Fruit fly (Drosophila melanogaster) whole organism, embryonic: ENCODE data around the gene Ssu72.

Source experiments
- CG10147 ChIP-seq: fragments of 200-800 bp; sonication (Bioruptor generic); optimal IDR thresholded peaks from 2 replicates; lab custom pipeline; 2019; ENCODE audit warnings: missing biosample characterization, mild to moderate bottlenecking, missing genetic modification characterization, moderate library complexity
- CG10366 ChIP-seq: fragments of 200-800 bp; sonication (Bioruptor generic); IDR thresholded peaks from 2 replicates; pipeline ENCODE4 v1.3.6; 2022; ENCODE audit warnings: missing biosample characterization, missing genetic modification characterization
- CG11093 ChIP-seq: fragments of 200-800 bp; sonication (Bioruptor generic); IDR thresholded peaks from 3 replicates; pipeline ENCODE4 v1.3.6; 2022; ENCODE audit warnings: missing biosample characterization, missing genetic modification characterization
- CG11504 ChIP-seq: fragments of 200-800 bp; sonication (Bioruptor generic); optimal IDR thresholded peaks from 3 replicates; lab custom pipeline; 2019; ENCODE audit warnings: missing biosample characterization, mild to moderate bottlenecking, missing genetic modification characterization, moderate library complexity
- CG11696 ChIP-seq: fragments of 200-800 bp; sonication (Bioruptor generic); IDR thresholded peaks from 2 replicates; pipeline ENCODE4 v1.3.6; 2022; ENCODE audit warnings: missing biosample characterization, missing genetic modification characterization
- CG15269 ChIP-seq: fragments of 200-800 bp; sonication (Bioruptor generic); optimal IDR thresholded peaks from 2 replicates; lab custom pipeline; 2018; ENCODE audit warnings: missing biosample characterization, mild to moderate bottlenecking, missing genetic modification characterization, moderate library complexity
- CG1603 ChIP-seq: fragments of 200-800 bp; sonication (Bioruptor generic); optimal IDR thresholded peaks from 2 replicates; lab custom pipeline; 2019; ENCODE audit warnings: missing biosample characterization, mild to moderate bottlenecking, missing genetic modification characterization, moderate library complexity
- CG17612 ChIP-seq: fragments of 200-800 bp; sonication (Bioruptor generic); IDR thresholded peaks from 2 replicates; pipeline ENCODE4 v1.3.6; 2022; ENCODE audit warnings: missing biosample characterization, missing genetic modification characterization
- CG30403 ChIP-seq: fragments of 200-800 bp; sonication (Bioruptor generic); optimal IDR thresholded peaks from 3 replicates; lab custom pipeline; 2016; ENCODE audit warnings: missing biosample characterization, missing genetic modification characterization
- CG31224 ChIP-seq: fragments of 200-800 bp; sonication (Bioruptor generic); IDR thresholded peaks from 2 replicates; pipeline ENCODE4 v1.3.6; 2022; ENCODE audit warnings: missing biosample characterization, missing genetic modification characterization
- CG34422 ChIP-seq: fragments of 200-800 bp; sonication (Bioruptor generic); IDR thresholded peaks from 3 replicates; pipeline ENCODE4 v1.3.6; 2022; ENCODE audit warnings: missing biosample characterization, missing genetic modification characterization
- CG6791 ChIP-seq: fragments of 200-800 bp; sonication (Bioruptor generic); IDR thresholded peaks from 3 replicates; pipeline ENCODE4 v1.3.6; 2022; ENCODE audit warnings: missing biosample characterization, missing genetic modification characterization; ENCODE audit not compliant: partially characterized antibody
- CG7357 ChIP-seq: fragments of 200-800 bp; sonication (Bioruptor generic); IDR thresholded peaks from 3 replicates; pipeline ENCODE4 v1.3.6; 2022; ENCODE audit warnings: missing biosample characterization, missing genetic modification characterization
- CG8089 ChIP-seq: fragments of 200-800 bp; sonication (Bioruptor generic); optimal IDR thresholded peaks from 3 replicates; lab custom pipeline; 2016; ENCODE audit warnings: missing biosample characterization, missing genetic modification characterization
- D19A ChIP-seq: fragments of 200-800 bp; optimal IDR thresholded peaks from 3 replicates; lab custom pipeline; 2019; ENCODE audit warnings: missing biosample characterization, mild to moderate bottlenecking, missing genetic modification characterization, moderate library complexity
- Dll ChIP-seq: fragments of 200-800 bp; sonication (Bioruptor generic); IDR thresholded peaks from 4 replicates; pipeline ENCODE4 v1.3.6; 2022; ENCODE audit warnings: missing biosample characterization, missing genetic modification characterization; ENCODE audit not compliant: partially characterized antibody
- Dp ChIP-seq: fragments of 200-800 bp; sonication (Bioruptor generic); optimal IDR thresholded peaks from 2 replicates; lab custom pipeline; 2018; ENCODE audit warnings: missing biosample characterization, mild to moderate bottlenecking, missing genetic modification characterization, moderate library complexity
- Dref ChIP-seq: fragments of 200-800 bp; sonication (Bioruptor generic); IDR thresholded peaks from 2 replicates; pipeline ENCODE4 v1.3.6; 2022; ENCODE audit warnings: missing biosample characterization, missing genetic modification characterization
- Drgx ChIP-seq: fragments of 200-800 bp; sonication (Bioruptor generic); IDR thresholded peaks from 2 replicates; pipeline ENCODE4 v1.3.6; 2022; ENCODE audit warnings: missing biosample characterization, missing genetic modification characterization
- Elba2 ChIP-seq: fragments of 200-800 bp; sonication (Bioruptor generic); optimal IDR thresholded peaks from 3 replicates; lab custom pipeline; 2016; ENCODE audit warnings: missing biosample characterization, missing genetic modification characterization
- HmgD ChIP-seq: fragments of 200-800 bp; sonication (Bioruptor generic); optimal IDR thresholded peaks from 3 replicates; lab custom pipeline; 2016; ENCODE audit warnings: missing biosample characterization, missing genetic modification characterization
- Hsf ChIP-seq: fragments of 200-800 bp; sonication (Bioruptor generic); optimal IDR thresholded peaks from 3 replicates; lab custom pipeline; 2016; ENCODE audit warnings: missing biosample characterization, missing genetic modification characterization
- MBD-R2 ChIP-seq: fragments of 200-800 bp; sonication (Bioruptor generic); IDR thresholded peaks from 2 replicates; pipeline ENCODE4 v1.3.6; 2022; ENCODE audit warnings: missing biosample characterization, missing genetic modification characterization
- MESR4 ChIP-seq: fragments of 200-800 bp; sonication (Bioruptor generic); optimal IDR thresholded peaks from 2 replicates; lab custom pipeline; 2018; ENCODE audit warnings: missing biosample characterization, mild to moderate bottlenecking, missing genetic modification characterization, moderate library complexity
- Nf-YC ChIP-seq: fragments of 200-800 bp; optimal IDR thresholded peaks from 3 replicates; lab custom pipeline; 2019; ENCODE audit warnings: missing biosample characterization, mild to moderate bottlenecking, missing genetic modification characterization, moderate library complexity
- Sox102F ChIP-seq: fragments of 200-800 bp; sonication (Bioruptor generic); optimal IDR thresholded peaks from 2 replicates; lab custom pipeline; 2018; ENCODE audit warnings: missing biosample characterization, mild to moderate bottlenecking, missing genetic modification characterization, moderate library complexity
- Trl ChIP-seq, 3 experiments: fragments of >200 bp in 2 of 3; fragments of 200-800 bp in 1 of 3; sonication (Bioruptor generic) in 1 of 3; optimal IDR thresholded peaks; 2 replicates in 1 of 3; 3 replicates in 2 of 3; lab custom pipeline; 2016 to 2017; ENCODE audit warnings: missing biosample characterization in 1 of 3, missing genetic modification characterization in 1 of 3
- Xrp1 ChIP-seq: fragments of 200-800 bp; sonication (Bioruptor generic); IDR thresholded peaks from 2 replicates; pipeline ENCODE4 v1.3.6; 2022; ENCODE audit warnings: missing biosample characterization, missing genetic modification characterization
- amos ChIP-seq: fragments of 200-800 bp; sonication (Bioruptor generic); IDR thresholded peaks from 2 replicates; pipeline ENCODE4 v1.3.6; 2022; ENCODE audit warnings: missing biosample characterization, missing genetic modification characterization; ENCODE audit not compliant: partially characterized antibody
- chn ChIP-seq: fragments of 200-800 bp; sonication (Bioruptor generic); optimal IDR thresholded peaks from 2 replicates; lab custom pipeline; 2016; ENCODE audit warnings: missing biosample characterization, missing genetic modification characterization
- corto ChIP-seq: fragments of 200-800 bp; sonication (Bioruptor generic); optimal IDR thresholded peaks from 2 replicates; lab custom pipeline; 2016; ENCODE audit warnings: missing biosample characterization, mild to moderate bottlenecking, missing genetic modification characterization, moderate library complexity
- dimm ChIP-seq: fragments of 200-800 bp; sonication (Bioruptor generic); IDR thresholded peaks from 2 replicates; pipeline ENCODE4 v1.3.6; 2022; ENCODE audit warnings: missing biosample characterization, missing genetic modification characterization
- dmrt99B ChIP-seq: fragments of 200-800 bp; sonication (Bioruptor generic); optimal IDR thresholded peaks from 2 replicates; lab custom pipeline; 2018; ENCODE audit warnings: missing biosample characterization, mild to moderate bottlenecking, missing genetic modification characterization, moderate library complexity
- gcm ChIP-seq: fragments of 200-800 bp; sonication (Bioruptor generic); optimal IDR thresholded peaks from 2 replicates; lab custom pipeline; 2019; ENCODE audit warnings: missing biosample characterization, mild to moderate bottlenecking, missing genetic modification characterization, moderate library complexity
- inv ChIP-seq: fragments of 200-800 bp; sonication (Bioruptor generic); IDR thresholded peaks from 2 replicates; pipeline ENCODE4 v1.3.6; 2022; ENCODE audit warnings: missing biosample characterization, missing genetic modification characterization; ENCODE audit not compliant: partially characterized antibody
- lab ChIP-seq: fragments of 200-800 bp; sonication (Bioruptor generic); optimal IDR thresholded peaks from 3 replicates; lab custom pipeline; 2017; ENCODE audit warnings: missing biosample characterization, missing genetic modification characterization, mild to moderate bottlenecking, moderate library complexity, missing genetic modification reagents
- lilli ChIP-seq: fragments of 200-800 bp; sonication (Bioruptor generic); optimal IDR thresholded peaks from 3 replicates; lab custom pipeline; 2016; ENCODE audit warnings: missing biosample characterization, missing genetic modification characterization
- ranshi ChIP-seq: fragments of 200-800 bp; sonication (Bioruptor generic); IDR thresholded peaks from 2 replicates; pipeline ENCODE4 v1.3.6; 2022; ENCODE audit warnings: missing biosample characterization, missing genetic modification characterization
- repo ChIP-seq: fragments of 200-800 bp; sonication (Bioruptor generic); optimal IDR thresholded peaks from 2 replicates; lab custom pipeline; 2016; ENCODE audit warnings: missing biosample characterization, missing genetic modification characterization
- row ChIP-seq: fragments of 200-800 bp; sonication (Bioruptor generic); IDR thresholded peaks from 3 replicates; pipeline ENCODE4 v1.3.6; 2022; ENCODE audit warnings: missing biosample characterization, missing genetic modification characterization
- ssp ChIP-seq: fragments of 200-800 bp; sonication (Bioruptor generic); IDR thresholded peaks from 2 replicates; pipeline ENCODE4 v1.3.6; 2022; ENCODE audit warnings: missing biosample characterization, missing genetic modification characterization
- stc ChIP-seq: fragments of 200-800 bp; sonication (Bioruptor generic); IDR thresholded peaks from 2 replicates; pipeline ENCODE4 v1.3.6; 2022; ENCODE audit warnings: missing biosample characterization, missing genetic modification characterization
- stwl ChIP-seq: fragments of 200-800 bp; sonication (Bioruptor generic); optimal IDR thresholded peaks from 3 replicates; lab custom pipeline; 2018; ENCODE audit warnings: missing biosample characterization, mild to moderate bottlenecking, missing genetic modification characterization, moderate library complexity
- tgo ChIP-seq: fragments of 200-800 bp; sonication (Bioruptor generic); IDR thresholded peaks from 3 replicates; pipeline ENCODE4 v1.3.6; 2022; ENCODE audit warnings: missing biosample characterization, missing genetic modification characterization

Ssu72 gene

DNA sequence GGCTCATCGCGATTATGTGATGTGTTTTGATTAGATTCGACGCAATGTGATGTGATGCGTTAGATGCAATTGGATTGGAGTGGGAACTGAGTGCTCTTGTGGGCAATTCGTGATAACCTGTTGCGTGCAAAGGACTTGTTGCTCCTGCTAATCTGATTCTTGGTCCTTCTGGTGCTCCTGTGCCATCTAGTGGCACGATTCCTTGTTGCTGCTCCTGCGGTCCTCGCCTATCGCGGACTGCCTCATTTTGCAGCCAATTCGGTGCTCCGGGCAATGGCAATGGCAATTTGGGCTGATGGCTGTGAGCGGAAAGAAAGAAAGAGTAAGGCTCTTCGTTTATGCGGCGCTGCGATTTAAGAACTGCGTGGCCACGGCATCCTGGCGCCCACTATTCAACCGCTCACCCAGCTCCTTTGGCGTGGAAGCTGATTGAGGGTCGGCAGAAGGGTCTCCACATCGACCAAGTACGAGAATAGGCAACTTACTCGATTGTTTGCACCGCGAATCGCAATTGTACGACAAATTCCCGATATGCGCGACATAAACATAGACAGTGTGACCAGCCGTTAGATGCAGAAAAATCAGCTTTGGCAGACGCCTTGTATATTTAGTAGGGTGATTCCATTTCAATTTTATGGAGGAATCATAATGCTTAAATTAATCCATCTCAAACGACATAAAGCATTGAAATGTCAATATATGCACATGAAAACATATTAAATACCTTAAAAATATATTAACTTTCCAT lies 28.8 kb downstream of the Ssu72 start, which contains the start of gene Mer (continued):
- TF ChIP-seq CG10147 (peak; percentile 78), CG8089 (GFP tag; lab: Kevin White, UChicago) (peak; percentile 71)

DNA sequence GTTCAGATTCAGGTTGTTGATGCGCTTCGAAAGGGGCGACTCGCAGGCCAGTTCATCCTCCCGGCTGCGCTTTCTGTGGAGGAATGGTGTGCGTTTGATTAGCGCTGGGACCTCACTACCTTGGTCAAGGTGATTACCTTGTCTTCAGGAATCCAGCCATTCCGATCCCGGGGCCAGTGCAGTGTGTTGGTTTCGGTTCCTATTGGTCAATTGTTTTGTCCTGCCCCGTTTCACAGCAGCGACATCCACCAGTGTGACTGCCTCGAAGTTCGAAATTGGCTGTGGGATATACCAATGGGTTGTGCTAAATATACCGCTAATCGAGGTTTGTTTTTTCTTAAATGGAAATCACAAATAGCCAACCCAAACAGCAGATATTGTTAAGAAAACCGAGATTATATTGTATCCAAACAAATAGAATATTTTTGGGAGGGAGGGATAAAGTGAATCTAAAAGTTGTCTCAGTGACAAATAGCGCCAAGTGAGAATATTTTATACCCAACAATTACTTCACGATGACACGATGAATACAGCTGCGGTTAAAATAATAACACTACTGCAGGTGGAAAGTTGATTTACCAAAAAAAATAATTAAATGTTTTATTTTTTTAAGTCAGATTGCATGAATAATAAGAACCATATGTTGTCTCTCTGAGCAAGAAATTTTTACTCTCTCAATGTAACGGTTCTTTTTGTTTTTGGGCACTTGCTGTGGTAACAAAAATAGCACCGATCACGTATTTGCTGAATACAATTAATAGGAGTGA lies 30.6 kb downstream of the Ssu72 start, which contains the start of gene CG14229:
CG14229 (minus strand) TSS at position 459 of the 767 bp plus-strand sequence.
- TF ChIP-seq CG15269 (peak; percentile 2), stc (0 out of 2 replicates have a peak, but pooled peaks have one; percentile 40), Dp (GFP tag; lab: Kevin White, UChicago) (peak; percentile 5), Xrp1 (GFP tag; lab: Robert Waterston, UW) (peak; percentile 59), CG34422 (GFP tag; lab: Robert Waterston, UW) (0 out of 3 replicates have a peak, but pooled peaks have one; percentile 12), stwl (peak; percentile 22), CG10366 (GFP tag; lab: Robert Waterston, UW) (peak; percentile 42), Dref (GFP tag; lab: Robert Waterston, UW) (0 out of 2 replicates have a peak, but pooled peaks have one; percentile 15), CG8089 (GFP tag; lab: Kevin White, UChicago) (no peak), ranshi (GFP tag; lab: Robert Waterston, UW) (0 out of 2 replicates have a peak, but pooled peaks have one; percentile 24), row (GFP tag; lab: Robert Waterston, UW) (peak; percentile 57), tgo (GFP tag; lab: Robert Waterston, UW) (peak; percentile 33; the same call in 1 of the 3 replicates), chn (GFP tag; lab: Kevin White, UChicago) (no peak), Nf-YC (tag; lab: Kevin White, UChicago) (peak; percentile 14), MBD-R2 (peak; percentile 54), dimm (GFP tag; lab: Robert Waterston, UW) (no peak), D19A (tag; lab: Kevin White, UChicago) (peak; percentile 75), CG11696 (GFP tag; lab: Robert Waterston, UW) (peak; percentile 82), Elba2 (GFP tag; lab: Kevin White, UChicago) (peak; percentile 98), HmgD (no peak), Drgx (GFP tag; lab: Robert Waterston, UW) (peak; percentile 29; the same call in 1 of the 2 replicates), CG6791 (no peak), inv (GFP tag; lab: Robert Waterston, UW) (no peak), CG17612 (GFP tag; lab: Robert Waterston, UW) (no peak), CG11093 (GFP tag; lab: Robert Waterston, UW) (no peak), amos (GFP tag; lab: Robert Waterston, UW) (0 out of 2 replicates have a peak, but pooled peaks have one; percentile 16), ssp (GFP tag; lab: Robert Waterston, UW) (no peak; the same call in 1 of the 2 replicates), corto (GFP tag; lab: Kevin White, UChicago) (no peak), repo (GFP tag; lab: Kevin White, UChicago) (no peak), dmrt99B (tag; lab: Kevin White, UChicago) (peak; percentile 7), CG7357 (GFP tag; lab: Robert Waterston, UW) (no peak), Dll (GFP tag; lab: Robert Waterston, UW) (0 out of 4 replicates have a peak, but pooled peaks have one; percentile 23), lilli (GFP tag; lab: Kevin White, UChicago) (peak; percentile 26), gcm (no peak), Sox102F (peak; percentile 10), CG30403 (GFP tag; lab: Kevin White, UChicago) (peak; percentile 23), CG1603 (tag; lab: Kevin White, UChicago) (peak; percentile 9), CG11504 (tag; lab: Kevin White, UChicago) (peak; percentile 23), Trl (optimal IDR thresholded peaks at IDR 0.05; lab: Kevin White, UChicago) (no peak), Trl (GFP tag; optimal IDR thresholded peaks at IDR 0.05; lab: Kevin White, UChicago) (no peak), lab (GFP tag; lab: Kevin White, UChicago) (peak; percentile 4), Hsf (GFP tag; lab: Kevin White, UChicago) (no peak), MESR4 (GFP tag; lab: Kevin White, UChicago) (peak; percentile 30), CG31224 (GFP tag; lab: Robert Waterston, UW) (no peak)
